Worm (Caenorhabditis elegans): Measurements from ENCODE around the gene ZC449.8.

DNA sequence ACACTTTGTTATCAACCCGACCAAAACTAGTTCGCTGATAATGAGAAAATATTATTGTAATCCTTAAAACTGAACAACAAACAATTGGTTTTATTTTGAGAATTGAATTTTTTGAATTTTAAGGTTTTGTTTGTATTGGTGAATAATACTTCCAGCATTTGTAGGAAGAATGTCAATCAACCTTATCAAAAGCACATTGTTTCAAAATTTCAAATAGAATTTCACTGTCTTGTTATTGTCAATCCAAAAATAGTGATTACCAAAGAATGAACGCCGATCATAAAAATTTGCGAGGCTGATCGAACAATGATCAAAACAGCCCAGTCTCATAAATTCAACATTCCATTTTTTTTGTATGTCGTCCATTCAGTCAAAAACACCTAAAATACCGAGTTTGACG lies 41.4 kb upstream of the ZC449.8 start:
- no peak for TF ChIP-seq daf-12 (tag; optimal IDR thresholded peaks at IDR 0.05)
- no peak for TF ChIP-seq ceh-9 (tag; optimal IDR thresholded peaks at IDR 0.05)
- TF ChIP-seq nhr-77 (tag; optimal IDR thresholded peaks at IDR 0.05) = no peak
- no peak for TF ChIP-seq skn-1 (tag; optimal IDR thresholded peaks at IDR 0.05)
- no peak for TF ChIP-seq nhr-12 (tag; optimal IDR thresholded peaks at IDR 0.05)
- TF ChIP-seq ztf-4 (tag; optimal IDR thresholded peaks at IDR 0.05) = no peak
- TF ChIP-seq R02D3.7 (tag; optimal IDR thresholded peaks at IDR 0.05) = no peak
- TF ChIP-seq elt-2 (tag; optimal IDR thresholded peaks at IDR 0.05) = no peak
- no peak for TF ChIP-seq fkh-10 (GFP tag; optimal IDR thresholded peaks at IDR 0.05)
- TF ChIP-seq hmg-11 (tag; optimal IDR thresholded peaks at IDR 0.05) = no peak
- TF ChIP-seq unc-62 (GFP tag; optimal IDR thresholded peaks at IDR 0.05) = no peak
- no peak for TF ChIP-seq nhr-25 (tag; optimal IDR thresholded peaks at IDR 0.05)

Measured in whole organism, L3 larva.